Fruit fly (Drosophila melanogaster) whole organism, embryonic: Measurements from ENCODE around the gene FucTA.

Experiments
- Atf3 ChIP-seq: fragments of 200-800 bp; sonication (Bioruptor generic); optimal IDR thresholded peaks from 3 replicates; lab custom pipeline; 2016; ENCODE audit warnings: missing biosample characterization, missing genetic modification characterization
- Awh ChIP-seq: fragments of 200-800 bp; sonication (Bioruptor generic); IDR thresholded peaks from 2 replicates; pipeline ENCODE4, ENCODE4 v1.3.6; 2022; ENCODE audit warnings: missing biosample characterization, missing genetic modification characterization
- B-H2 ChIP-seq: fragments of 200-800 bp; sonication (Bioruptor generic); optimal IDR thresholded peaks from 2 replicates; lab custom pipeline; 2018; ENCODE audit warnings: missing biosample characterization, mild to moderate bottlenecking, missing genetic modification characterization
- BEAF-32 ChIP-seq: fragments of 200-800 bp; sonication (Bioruptor generic); optimal IDR thresholded peaks from 3 replicates; lab custom pipeline; 2017; ENCODE audit warnings: missing biosample characterization, missing genetic modification characterization, mild to moderate bottlenecking, moderate library complexity, missing genetic modification reagents
- Bgb ChIP-seq: fragments of 200-800 bp; sonication (Bioruptor generic); IDR thresholded peaks from 2 replicates; pipeline ENCODE4 v1.3.6; 2022; ENCODE audit warnings: missing biosample characterization, missing genetic modification characterization; ENCODE audit not compliant: partially characterized antibody
- Bteb2 ChIP-seq: fragments of 200-800 bp; sonication (Bioruptor generic); optimal IDR thresholded peaks from 2 replicates; lab custom pipeline; 2016; ENCODE audit warnings: missing biosample characterization, missing genetic modification characterization
- CG10543 ChIP-seq: fragments of 200-800 bp; sonication (Bioruptor generic); optimal IDR thresholded peaks from 3 replicates; lab custom pipeline; 2017; ENCODE audit warnings: missing biosample characterization, mild to moderate bottlenecking, missing genetic modification characterization, moderate library complexity
- CG11093 ChIP-seq: fragments of 200-800 bp; sonication (Bioruptor generic); IDR thresholded peaks from 3 replicates; pipeline ENCODE4 v1.3.6; 2022; ENCODE audit warnings: missing biosample characterization, missing genetic modification characterization
- CG1233 ChIP-seq: fragments of 200-800 bp; sonication (Bioruptor generic); optimal IDR thresholded peaks from 4 replicates; lab custom pipeline; 2018; ENCODE audit warnings: missing biosample characterization, mild to moderate bottlenecking, missing genetic modification characterization
- CG13123 ChIP-seq: fragments of 200-800 bp; sonication (Bioruptor generic); optimal IDR thresholded peaks from 2 replicates; lab custom pipeline; 2016; ENCODE audit warnings: missing biosample characterization, missing genetic modification characterization
- CG13894 ChIP-seq: fragments of 200-800 bp; sonication (Bioruptor generic); optimal IDR thresholded peaks from 3 replicates; lab custom pipeline; 2018; ENCODE audit warnings: missing biosample characterization, mild to moderate bottlenecking, missing genetic modification characterization, moderate library complexity
- CG16779 ChIP-seq: fragments of 200-800 bp; sonication (Bioruptor generic); IDR thresholded peaks from 2 replicates; pipeline ENCODE4 v1.3.6; 2022; ENCODE audit warnings: missing biosample characterization, missing genetic modification characterization
- CG17802 ChIP-seq: fragments of 200-800 bp; sonication (Bioruptor generic); optimal IDR thresholded peaks from 2 replicates; lab custom pipeline; 2018; ENCODE audit warnings: missing biosample characterization, mild to moderate bottlenecking, missing genetic modification characterization, moderate library complexity
- CG1792 ChIP-seq: fragments of 200-800 bp; sonication (Bioruptor generic); optimal IDR thresholded peaks from 2 replicates; lab custom pipeline; 2016; ENCODE audit warnings: missing biosample characterization, missing genetic modification characterization
- CG18262 ChIP-seq: fragments of 200-800 bp; optimal IDR thresholded peaks from 3 replicates; lab custom pipeline; 2019; ENCODE audit warnings: missing biosample characterization, mild to moderate bottlenecking, missing genetic modification characterization, moderate library complexity
- CG2202 ChIP-seq: fragments of 200-800 bp; sonication (Bioruptor generic); optimal IDR thresholded peaks from 2 replicates; lab custom pipeline; 2018; ENCODE audit warnings: missing biosample characterization, mild to moderate bottlenecking, missing genetic modification characterization
- CG7963 ChIP-seq: fragments of 200-800 bp; sonication (Bioruptor generic); IDR thresholded peaks from 3 replicates; pipeline ENCODE4 v1.3.6; 2022; ENCODE audit warnings: missing biosample characterization, missing genetic modification characterization; ENCODE audit not compliant: partially characterized antibody
- CG8359 ChIP-seq: fragments of 200-800 bp; sonication (Bioruptor generic); optimal IDR thresholded peaks from 2 replicates; lab custom pipeline; 2017; ENCODE audit warnings: missing biosample characterization, mild to moderate bottlenecking, missing genetic modification characterization, borderline replicate concordance
- H2.0 ChIP-seq: fragments of 200-800 bp; sonication (Bioruptor generic); IDR thresholded peaks from 2 replicates; pipeline ENCODE4 v1.3.6; 2022; ENCODE audit warnings: missing biosample characterization, missing genetic modification characterization
- Hmr ChIP-seq: fragments of 200-800 bp; sonication (Bioruptor generic); optimal IDR thresholded peaks from 3 replicates; lab custom pipeline; 2017; ENCODE audit warnings: mild to moderate bottlenecking, missing biosample characterization, missing genetic modification reagents, missing genetic modification characterization
- Hsf ChIP-seq: fragments of 200-800 bp; sonication (Bioruptor generic); optimal IDR thresholded peaks from 3 replicates; lab custom pipeline; 2016; ENCODE audit warnings: missing biosample characterization, missing genetic modification characterization
- Myb ChIP-seq: fragments of 200-800 bp; sonication (Bioruptor generic); optimal IDR thresholded peaks from 2 replicates; lab custom pipeline; 2016; ENCODE audit warnings: missing biosample characterization, missing genetic modification characterization
- NK7.1 ChIP-seq: fragments of 200-800 bp; sonication (Bioruptor generic); optimal IDR thresholded peaks from 3 replicates; lab custom pipeline; 2016; ENCODE audit warnings: missing biosample characterization, missing genetic modification characterization
- Six4 ChIP-seq: fragments of 200-800 bp; sonication (Bioruptor generic); optimal IDR thresholded peaks from 2 replicates; lab custom pipeline; 2016; ENCODE audit warnings: missing biosample characterization, missing genetic modification characterization
- Ssrp ChIP-seq: fragments of 200-800 bp; sonication (Bioruptor generic); optimal IDR thresholded peaks from 2 replicates; lab custom pipeline; 2018; ENCODE audit warnings: missing biosample characterization, mild to moderate bottlenecking, missing genetic modification characterization, moderate library complexity
- ab ChIP-seq: fragments of 200-800 bp; sonication (Bioruptor generic); optimal IDR thresholded peaks from 2 replicates; lab custom pipeline; 2016; ENCODE audit warnings: missing biosample characterization, missing genetic modification characterization
- ap ChIP-seq: fragments of 200-800 bp; sonication (Bioruptor generic); IDR thresholded peaks from 2 replicates; pipeline ENCODE4 v1.3.6; 2022; ENCODE audit warnings: missing biosample characterization, missing genetic modification characterization
- ara ChIP-seq: fragments of 200-800 bp; sonication (Bioruptor generic); IDR thresholded peaks from 2 replicates; pipeline ENCODE4 v1.3.6; 2022; ENCODE audit warnings: missing biosample characterization, missing genetic modification characterization
- bab2 ChIP-seq: fragments of 200-800 bp; sonication (Bioruptor generic); optimal IDR thresholded peaks from 2 replicates; lab custom pipeline; 2016; ENCODE audit warnings: missing biosample characterization, missing genetic modification characterization
- bcd ChIP-seq: fragments of 200-800 bp; sonication (Bioruptor generic); optimal IDR thresholded peaks from 2 replicates; lab custom pipeline; 2017; ENCODE audit warnings: missing biosample characterization, mild to moderate bottlenecking, missing genetic modification characterization
- bowl ChIP-seq: fragments of 200-800 bp; sonication (Bioruptor generic); IDR thresholded peaks from 2 replicates; pipeline ENCODE4 v1.3.6; 2022; ENCODE audit warnings: missing biosample characterization, missing genetic modification characterization
- chinmo ChIP-seq: fragments of 200-800 bp; sonication (Bioruptor generic); IDR thresholded peaks from 4 replicates; pipeline ENCODE4 v1.3.6; 2022; ENCODE audit warnings: missing biosample characterization, missing genetic modification characterization; ENCODE audit not compliant: partially characterized antibody
- danr ChIP-seq: fragments of 200-800 bp; sonication (Bioruptor generic); IDR thresholded peaks from 2 replicates; pipeline ENCODE4 v1.3.6; 2022; ENCODE audit warnings: missing biosample characterization, missing genetic modification characterization
- dati ChIP-seq: fragments of 200-800 bp; sonication (Bioruptor generic); IDR thresholded peaks from 2 replicates; pipeline ENCODE4 v1.3.6; 2022; ENCODE audit warnings: missing biosample characterization, missing genetic modification characterization
- dmrt11E ChIP-seq: fragments of 200-800 bp; sonication (Bioruptor generic); optimal IDR thresholded peaks from 3 replicates; lab custom pipeline; 2018; ENCODE audit warnings: missing biosample characterization, mild to moderate bottlenecking, missing genetic modification characterization, moderate library complexity
- fd96Cb ChIP-seq: fragments of 200-800 bp; sonication (Bioruptor generic); optimal IDR thresholded peaks from 2 replicates; lab custom pipeline; 2018; ENCODE audit warnings: missing biosample characterization, mild to moderate bottlenecking, missing genetic modification characterization, moderate library complexity
- fu2 ChIP-seq: fragments of 200-800 bp; sonication (Bioruptor generic); optimal IDR thresholded peaks from 2 replicates; lab custom pipeline; 2016; ENCODE audit warnings: missing biosample characterization, missing genetic modification characterization
- gem ChIP-seq: fragments of 200-800 bp; sonication (Bioruptor generic); optimal IDR thresholded peaks from 2 replicates; lab custom pipeline; 2019; ENCODE audit warnings: missing biosample characterization, mild to moderate bottlenecking, missing genetic modification characterization, moderate library complexity
- inv ChIP-seq: fragments of 200-800 bp; sonication (Bioruptor generic); IDR thresholded peaks from 2 replicates; pipeline ENCODE4 v1.3.6; 2022; ENCODE audit warnings: missing biosample characterization, missing genetic modification characterization; ENCODE audit not compliant: partially characterized antibody
- jumu ChIP-seq: fragments of 200-800 bp; sonication (Bioruptor generic); optimal IDR thresholded peaks from 3 replicates; lab custom pipeline; 2016; ENCODE audit warnings: missing biosample characterization, missing genetic modification characterization
- kni ChIP-seq: fragments of 200-800 bp; sonication (Bioruptor generic); optimal IDR thresholded peaks from 3 replicates; lab custom pipeline; 2017; ENCODE audit warnings: mild to moderate bottlenecking, missing biosample characterization, missing genetic modification reagents, missing genetic modification characterization
- knrl ChIP-seq: fragments of 200-800 bp; sonication (Bioruptor generic); IDR thresholded peaks from 3 replicates; pipeline ENCODE4 v1.3.6; 2022; ENCODE audit warnings: missing biosample characterization, missing genetic modification characterization; ENCODE audit not compliant: partially characterized antibody
- nau ChIP-seq: fragments of 200-800 bp; sonication (Bioruptor generic); optimal IDR thresholded peaks from 3 replicates; lab custom pipeline; 2017; ENCODE audit warnings: missing biosample characterization, mild to moderate bottlenecking, missing genetic modification characterization, missing genetic modification reagents
- nerfin-2 ChIP-seq: fragments of 200-800 bp; sonication (Bioruptor generic); IDR thresholded peaks from 2 replicates; pipeline ENCODE4 v1.3.6; 2022; ENCODE audit warnings: missing biosample characterization, missing genetic modification characterization; ENCODE audit not compliant: partially characterized antibody
- sna ChIP-seq: fragments of 200-800 bp; sonication (Bioruptor generic); IDR thresholded peaks from 2 replicates; pipeline ENCODE4 v1.3.6; 2022; ENCODE audit warnings: missing biosample characterization, missing genetic modification characterization; ENCODE audit not compliant: partially characterized antibody
- sob ChIP-seq: fragments of 200-800 bp; sonication (Bioruptor generic); IDR thresholded peaks from 2 replicates; pipeline ENCODE4 v1.3.6; 2022; ENCODE audit warnings: missing biosample characterization, missing genetic modification characterization
- wek ChIP-seq: fragments of 200-800 bp; sonication (Bioruptor generic); optimal IDR thresholded peaks from 3 replicates; lab custom pipeline; 2018; ENCODE audit warnings: missing biosample characterization, mild to moderate bottlenecking, missing genetic modification characterization, moderate library complexity
- zf30C ChIP-seq: fragments of 200-800 bp; sonication (Bioruptor generic); optimal IDR thresholded peaks from 3 replicates; lab custom pipeline; 2018; ENCODE audit warnings: missing biosample characterization, mild to moderate bottlenecking, missing genetic modification characterization

The FucTA gene

DNA sequence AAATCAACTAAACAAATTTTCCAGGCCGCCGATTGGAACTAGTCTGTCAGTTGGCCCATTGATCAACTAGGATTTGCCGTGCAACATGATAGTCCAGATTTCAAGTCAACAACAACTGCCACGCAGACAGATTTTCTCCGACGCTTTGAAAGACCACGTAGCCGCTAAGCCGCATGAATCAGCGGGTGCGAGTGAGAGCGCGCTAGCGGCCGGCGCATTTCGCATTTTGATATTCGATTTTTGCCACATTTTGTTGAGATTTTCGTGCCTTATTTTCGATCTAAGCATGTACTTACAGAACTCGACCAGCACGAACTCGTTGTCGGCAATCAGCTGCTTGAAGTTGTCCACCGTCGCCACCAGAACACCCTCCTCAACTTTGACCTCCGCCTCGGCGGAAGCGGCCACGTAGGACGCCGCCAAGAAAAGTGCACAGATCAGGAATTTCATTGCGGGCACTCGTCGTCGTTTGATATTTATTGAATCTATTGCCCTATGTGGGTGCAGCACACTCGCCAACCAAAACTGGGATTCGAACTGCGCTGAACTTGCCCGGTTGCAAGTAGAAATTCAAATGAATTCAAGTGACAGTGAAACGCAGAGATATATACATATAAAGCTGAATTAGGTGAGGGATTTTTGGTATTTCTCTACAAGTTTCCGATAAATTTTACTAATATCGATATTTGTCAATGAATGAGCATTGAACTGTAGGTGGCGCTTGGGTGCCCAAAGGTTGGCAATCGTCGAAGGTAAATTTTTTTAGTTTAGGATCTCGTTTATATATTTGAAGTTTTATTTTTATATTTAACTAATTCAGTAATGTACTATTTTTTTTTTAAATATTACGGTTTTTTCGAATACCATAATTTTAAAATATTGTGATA, 4.7 kb upstream of the FucTA start, which contains the start of gene Pdi (continued):
- TF ChIP-seq bowl = no peak
- no peak for TF ChIP-seq Atf3 (GFP tag; lab: Kevin White, UChicago)
- peak; percentile 60 for TF ChIP-seq CG13894 (tag; lab: Kevin White, UChicago)
- no peak for TF ChIP-seq ap (GFP tag; lab: Robert Waterston, UW)
- no peak for TF ChIP-seq kni (GFP tag; lab: Kevin White, UChicago)
- peak; percentile 53 for TF ChIP-seq Hmr
- TF ChIP-seq CG16779 (GFP tag; lab: Robert Waterston, UW) = no peak
- no peak for TF ChIP-seq nau (GFP tag; lab: Kevin White, UChicago)
- no peak for TF ChIP-seq CG13123 (GFP tag; lab: Kevin White, UChicago)
- peak; percentile 50 for TF ChIP-seq B-H2 (GFP tag; lab: Kevin White, UChicago)
- no peak for TF ChIP-seq CG18262 (tag; lab: Kevin White, UChicago)
- peak; percentile 76; the same call in 2 of the 4 replicates for TF ChIP-seq chinmo
- peak; percentile 32 for TF ChIP-seq gem (tag; lab: Kevin White, UChicago)
- no peak for TF ChIP-seq Ssrp (tag; lab: Kevin White, UChicago)
- no peak for TF ChIP-seq jumu (GFP tag; lab: Kevin White, UChicago)
- no peak for TF ChIP-seq Awh (GFP tag; lab: Robert Waterston, UW)
- no peak for TF ChIP-seq CG17802 (tag; lab: Kevin White, UChicago)
- TF ChIP-seq Hsf (GFP tag; lab: Kevin White, UChicago) = peak; percentile 16
- TF ChIP-seq bcd (GFP tag; lab: Kevin White, UChicago) = peak; percentile 34
- no peak for TF ChIP-seq CG1233 (GFP tag; lab: Kevin White, UChicago)
- no peak for TF ChIP-seq CG7963
- no peak for TF ChIP-seq ab (GFP tag; lab: Kevin White, UChicago)
- no peak for TF ChIP-seq CG10543 (GFP tag; lab: Kevin White, UChicago)
- TF ChIP-seq danr = no peak
- peak; percentile 61 for TF ChIP-seq nerfin-2 (GFP tag; lab: Robert Waterston, UW)
- peak; percentile 58; the same call in 1 of the 2 replicates for TF ChIP-seq inv (GFP tag; lab: Robert Waterston, UW)
- no peak for TF ChIP-seq Six4 (GFP tag; lab: Kevin White, UChicago)
- TF ChIP-seq CG11093 = no peak
- TF ChIP-seq CG2202 (tag; lab: Kevin White, UChicago) = peak; percentile 12
- no peak for TF ChIP-seq sna (GFP tag; lab: Robert Waterston, UW)
- peak; percentile 33 for TF ChIP-seq Bteb2
- peak; percentile 76 for TF ChIP-seq Bgb (GFP tag; lab: Robert Waterston, UW)
- TF ChIP-seq BEAF-32 (GFP tag; lab: Kevin White, UChicago) = peak; percentile 85
- peak; percentile 30 for TF ChIP-seq Myb (GFP tag; lab: Kevin White, UChicago)
- peak; percentile 59 for TF ChIP-seq wek (GFP tag; lab: Kevin White, UChicago)
- peak; percentile 79 for TF ChIP-seq knrl (GFP tag; lab: Robert Waterston, UW)
- no peak for TF ChIP-seq bab2
- peak; percentile 6 for TF ChIP-seq NK7.1
- no peak for TF ChIP-seq dati (GFP tag; lab: Robert Waterston, UW)
- no peak for TF ChIP-seq CG8359 (GFP tag; lab: Kevin White, UChicago)
- TF ChIP-seq sob = peak; percentile 60; the same call in 1 of the 2 replicates
- peak; percentile 19 for TF ChIP-seq dmrt11E
- peak; percentile 7 for TF ChIP-seq CG1792 (GFP tag; lab: Kevin White, UChicago)
- no peak for TF ChIP-seq H2.0
- TF ChIP-seq fd96Cb (tag; lab: Kevin White, UChicago) = no peak
- TF ChIP-seq ara = no peak
- TF ChIP-seq zf30C (GFP tag; lab: Kevin White, UChicago) = no peak
- TF ChIP-seq fu2 (GFP tag; lab: Kevin White, UChicago) = no peak
